Worm (Caenorhabditis elegans) whole organism, L1 larva: ENCODE data around the gene C34E10.10.

Experiments
- C04F5.9 ChIP-seq: sonication (generic microtip); optimal IDR thresholded peaks from 2 replicates; lab custom pipeline; 2016; ENCODE audit warnings: missing genetic modification characterization, missing compliant biosample characterization
- C16A3.4 ChIP-seq: fragments of 150-350 bp; optimal IDR thresholded peaks from 2 replicates; lab custom pipeline; 2014; ENCODE audit warnings: missing biosample characterization, missing genetic modification characterization
- C34B4.2 ChIP-seq: sonication (generic microtip); optimal IDR thresholded peaks from 2 replicates; lab custom pipeline; 2017; ENCODE audit warnings: mild to moderate bottlenecking, missing genetic modification characterization, missing compliant biosample characterization
- aha-1 ChIP-seq: fragments of 150-350 bp; optimal IDR thresholded peaks from 2 replicates; lab custom pipeline; 2014; ENCODE audit warnings: missing biosample characterization, missing genetic modification characterization
- alr-1 ChIP-seq: fragments of 200-800 bp; sonication (Bioruptor generic); optimal IDR thresholded peaks from 2 replicates; lab custom pipeline; 2018; ENCODE audit warnings: borderline replicate concordance, mild to moderate bottlenecking, missing genetic modification characterization, missing compliant biosample characterization
- aly-2 ChIP-seq: fragments of 150-350 bp; optimal IDR thresholded peaks from 2 replicates; lab custom pipeline; 2014; ENCODE audit warnings: missing biosample characterization, missing genetic modification characterization
- blmp-1 ChIP-seq: fragments of 150-350 bp; optimal IDR thresholded peaks from 2 replicates; lab custom pipeline; 2014; ENCODE audit warnings: missing biosample characterization, missing genetic modification characterization
- ceh-63 ChIP-seq: fragments of 200-800 bp; sonication (Bioruptor generic); optimal IDR thresholded peaks from 2 replicates; lab custom pipeline; 2018; ENCODE audit warnings: mild to moderate bottlenecking, missing genetic modification characterization, missing compliant biosample characterization
- ceh-8 ChIP-seq: fragments of 200-800 bp; sonication (Bioruptor generic); optimal IDR thresholded peaks from 2 replicates; lab custom pipeline; 2018; ENCODE audit warnings: mild to moderate bottlenecking, missing genetic modification characterization, moderate library complexity, missing compliant biosample characterization
- ceh-82 ChIP-seq, 3 experiments: fragments of 150-350 bp in 1 of 3; sonication (generic microtip) in 2 of 3; optimal IDR thresholded peaks; 2 replicates each; lab custom pipeline; 2014 to 2017; ENCODE audit warnings: missing biosample characterization in 3 of 3, missing genetic modification characterization in 3 of 3
- ceh-88 ChIP-seq: fragments of 200-800 bp; sonication (Bioruptor generic); IDR thresholded peaks from 2 replicates; pipeline ENCODE4 v1.3.6; 2022; ENCODE audit warnings: missing genetic modification characterization, missing compliant biosample characterization
- efl-1 ChIP-seq, 4 experiments: fragments of 150-350 bp; optimal IDR thresholded peaks in 3 of 4; peaks in 1 of 4; 1 replicate in 1 of 4; 2 replicates in 3 of 4; lab custom pipeline; 2014; ENCODE audit warnings: missing biosample characterization in 2 of 4, missing genetic modification characterization in 2 of 4, missing genetic modification reagents in 2 of 4
- efl-3 ChIP-seq: fragments of 200-800 bp; sonication (Bioruptor generic); optimal IDR thresholded peaks from 2 replicates; lab custom pipeline; 2018; ENCODE audit warnings: mild to moderate bottlenecking, missing genetic modification characterization, missing compliant biosample characterization
- egl-13 ChIP-seq: sonication (generic microtip); optimal IDR thresholded peaks from 2 replicates; lab custom pipeline; 2016; ENCODE audit warnings: missing genotype, missing genetic modification reagents, missing genetic modification characterization, missing compliant biosample characterization
- egl-27 ChIP-seq, 2 experiments: fragments of 150-350 bp in 1 of 2; sonication (generic microtip); optimal IDR thresholded peaks; 3 replicates each; lab custom pipeline; 2017 to 2018; ENCODE audit warnings: missing biosample characterization in 2 of 2, missing genetic modification characterization in 2 of 2, missing genetic modification reagents in 2 of 2
- elt-2 ChIP-seq: sonication (generic microtip); optimal IDR thresholded peaks from 2 replicates; lab custom pipeline; 2016; ENCODE audit warnings: missing genetic modification characterization, mild to moderate bottlenecking, inconsistent platforms, missing compliant biosample characterization, missing genetic modification reagents
- elt-3 ChIP-seq, 6 experiments: fragments of 150-350 bp in 1 of 6; sonication (generic microtip); optimal IDR thresholded peaks; 2 replicates each; lab custom pipeline; 2017 to 2018; ENCODE audit warnings: missing biosample characterization in 6 of 6, missing genetic modification characterization in 6 of 6, inconsistent platforms in 1 of 6
- ets-5 ChIP-seq: fragments of 200-800 bp; sonication (Bioruptor generic); IDR thresholded peaks from 2 replicates; pipeline ENCODE4 v1.3.6; 2022; ENCODE audit warnings: missing genetic modification characterization, missing compliant biosample characterization
- fkh-10 ChIP-seq: sonication (generic microtip); optimal IDR thresholded peaks from 2 replicates; lab custom pipeline; 2017; ENCODE audit warnings: missing biosample characterization, missing genetic modification reagents, missing genetic modification characterization
- fkh-4 ChIP-seq: sonication (generic microtip); optimal IDR thresholded peaks from 2 replicates; lab custom pipeline; 2016; ENCODE audit warnings: missing compliant biosample characterization, missing genetic modification characterization, borderline replicate concordance
- fkh-8 ChIP-seq: sonication (generic microtip); optimal IDR thresholded peaks from 2 replicates; lab custom pipeline; 2016; ENCODE audit warnings: mild to moderate bottlenecking, missing genetic modification characterization, missing compliant biosample characterization
- fos-1 ChIP-seq: fragments of 150-350 bp; optimal IDR thresholded peaks from 2 replicates; lab custom pipeline; 2014; ENCODE audit warnings: missing biosample characterization, missing genetic modification characterization
- hpl-2 ChIP-seq: fragments of 150-350 bp; optimal IDR thresholded peaks from 2 replicates; lab custom pipeline; 2014; ENCODE audit warnings: missing biosample characterization, missing genetic modification reagents, missing genetic modification characterization
- irx-1 ChIP-seq: sonication (generic microtip); optimal IDR thresholded peaks from 2 replicates; lab custom pipeline; 2016; ENCODE audit warnings: missing genetic modification characterization, missing compliant biosample characterization
- jun-1 ChIP-seq: fragments of 150-350 bp; optimal IDR thresholded peaks from 2 replicates; lab custom pipeline; 2014; ENCODE audit warnings: missing biosample characterization, missing genetic modification reagents, missing genetic modification characterization
- lin-13 ChIP-seq: fragments of 150-350 bp; optimal IDR thresholded peaks from 2 replicates; lab custom pipeline; 2014; ENCODE audit warnings: missing biosample characterization, missing genetic modification reagents, missing genetic modification characterization
- lin-14 ChIP-seq: fragments of 200-800 bp; sonication (Bioruptor generic); optimal IDR thresholded peaks from 2 replicates; lab custom pipeline; 2018; ENCODE audit warnings: mild to moderate bottlenecking, missing genetic modification characterization, moderate library complexity, missing compliant biosample characterization
- lsy-2 ChIP-seq, 2 experiments: fragments of 150-350 bp; optimal IDR thresholded peaks; 2 replicates each; lab custom pipeline; 2014; ENCODE audit warnings: missing biosample characterization in 2 of 2, missing genetic modification characterization in 2 of 2
- mab-9 ChIP-seq: fragments of 200-800 bp; sonication (Bioruptor generic); IDR thresholded peaks from 2 replicates; pipeline ENCODE4 v1.3.6; 2022; ENCODE audit warnings: missing genetic modification reagents, missing genetic modification characterization, missing compliant biosample characterization
- mep-1 ChIP-seq: fragments of 150-350 bp; optimal IDR thresholded peaks from 2 replicates; lab custom pipeline; 2014; ENCODE audit warnings: missing biosample characterization, missing genetic modification characterization
- nhr-19 ChIP-seq: fragments of 200-800 bp; sonication (Bioruptor generic); conservative IDR thresholded peaks from 2 replicates; pipeline ENCODE4 v1.3.6; 2022; ENCODE audit warnings: missing genetic modification characterization, missing compliant biosample characterization
- nhr-28 ChIP-seq: fragments of 150-350 bp; optimal IDR thresholded peaks from 2 replicates; lab custom pipeline; 2014; ENCODE audit warnings: missing biosample characterization, missing genetic modification characterization
- nhr-71 ChIP-seq: sonication (generic microtip); optimal IDR thresholded peaks from 2 replicates; lab custom pipeline; 2016; ENCODE audit warnings: mild to moderate bottlenecking, missing genetic modification characterization, moderate library complexity, missing compliant biosample characterization
- nhr-76 ChIP-seq: sonication (generic microtip); optimal IDR thresholded peaks from 2 replicates; lab custom pipeline; 2017; ENCODE audit warnings: missing biosample characterization, missing genetic modification characterization
- nhr-77 ChIP-seq: fragments of 150-350 bp; optimal IDR thresholded peaks from 2 replicates; lab custom pipeline; 2014; ENCODE audit warnings: missing biosample characterization, missing genetic modification characterization
- pag-3 ChIP-seq: sonication (generic microtip); optimal IDR thresholded peaks from 2 replicates; lab custom pipeline; 2017; ENCODE audit warnings: missing genetic modification characterization, mild to moderate bottlenecking, missing compliant biosample characterization, antibody characterized with exemption, borderline replicate concordance; ENCODE audit not compliant: insufficient read depth
- sptf-1 ChIP-seq: fragments of 150-350 bp; optimal IDR thresholded peaks from 2 replicates; lab custom pipeline; 2014; ENCODE audit warnings: missing biosample characterization, missing genetic modification characterization
- tbx-2 ChIP-seq: sonication (generic microtip); optimal IDR thresholded peaks from 2 replicates; lab custom pipeline; 2016; ENCODE audit warnings: missing genetic modification characterization, missing compliant biosample characterization
- xbp-1 ChIP-seq: sonication (generic microtip); optimal IDR thresholded peaks from 2 replicates; lab custom pipeline; 2016; ENCODE audit warnings: missing genetic modification characterization, missing compliant biosample characterization
- zag-1 ChIP-seq: fragments of 150-350 bp; optimal IDR thresholded peaks from 2 replicates; lab custom pipeline; 2014; ENCODE audit warnings: missing biosample characterization, missing genetic modification characterization
- zip-4 ChIP-seq: fragments of 200-800 bp; sonication (Bioruptor generic); optimal IDR thresholded peaks from 2 replicates; lab custom pipeline; 2018; ENCODE audit warnings: mild to moderate bottlenecking, missing genetic modification characterization, moderate library complexity, missing compliant biosample characterization
- ztf-4 ChIP-seq: fragments of 150-350 bp; optimal IDR thresholded peaks from 2 replicates; lab custom pipeline; 2014; ENCODE audit warnings: missing biosample characterization, missing genetic modification characterization

Gene C34E10.10

ce11 chrIII:5224908-5225307 is 2.8 kb downstream of the C34E10.10 start (continued):
- TF ChIP-seq fkh-8 (tag; lab: Kevin White, UChicago) (no peak), zip-4 (no peak), egl-27 (tag; optimal IDR thresholded peaks at IDR 0.05; lab: Kevin White, UChicago) (no peak), nhr-71 (tag; lab: Kevin White, UChicago) (no peak)

- TF ChIP-seq nhr-77 = peak; percentile 12
- no peak for TF ChIP-seq egl-13 (tag; lab: Kevin White, UChicago)
- no peak for TF ChIP-seq irx-1 (tag; lab: Kevin White, UChicago)
- no peak for TF ChIP-seq lsy-2 (tag; optimal IDR thresholded peaks at IDR 0.05; lab: Kevin White, UChicago)
- peak; percentile 35 for TF ChIP-seq mep-1 (tag; lab: Kevin White, UChicago)
- TF ChIP-seq pag-3 (tag; lab: Kevin White, UChicago) = no peak
- TF ChIP-seq ets-5 (GFP tag; lab: Robert Waterston, UW) = no peak
- no peak for TF ChIP-seq jun-1
- TF ChIP-seq fkh-4 = no peak
- no peak for TF ChIP-seq fos-1
- TF ChIP-seq lin-14 (GFP tag; lab: Kevin White, UChicago) = peak; percentile 60
- TF ChIP-seq nhr-71 (tag; lab: Kevin White, UChicago) = peak; percentile 8
- TF ChIP-seq fkh-8 (tag; lab: Kevin White, UChicago) = no peak
- TF ChIP-seq zag-1 (tag; lab: Kevin White, UChicago) = no peak
- no peak for TF ChIP-seq efl-1 (optimal IDR thresholded peaks at IDR 0.05; lab: Kevin White, UChicago)
- TF ChIP-seq efl-1 (GFP tag; optimal IDR thresholded peaks at IDR 0.05 in 1 of 2; lab: Kevin White, UChicago) = peak in 1 of 2 experiments; percentile 67
These were observed 4.9 kb downstream of the C34E10.10 start for ce11 chrIII:5222777-5223176.

DNA sequence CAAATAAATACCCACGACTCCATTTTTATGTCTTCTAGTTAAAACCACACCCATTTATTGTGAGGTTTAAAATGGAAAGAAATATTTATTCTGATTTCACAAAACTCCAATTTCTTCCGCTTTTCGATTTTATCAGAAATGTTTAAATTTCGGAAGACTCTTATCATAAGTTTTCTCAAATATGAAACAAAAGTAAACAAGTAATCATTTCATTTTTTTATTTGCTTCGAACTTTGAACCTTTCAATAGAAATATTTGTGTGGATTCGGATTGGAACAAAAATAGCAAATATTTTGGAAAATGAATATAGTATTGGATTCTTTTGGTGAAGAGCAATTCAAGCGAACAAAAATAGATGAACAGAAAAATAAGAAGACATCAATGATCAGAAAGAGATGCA is 5.9 kb downstream of the C34E10.10 start:
- TF ChIP-seq elt-3 (tag; optimal IDR thresholded peaks at IDR 0.05; lab: Kevin White, UChicago) = no peak
- TF ChIP-seq nhr-77 = no peak
- TF ChIP-seq mab-9 (GFP tag; lab: Robert Waterston, UW) = no peak
- no peak for TF ChIP-seq ceh-88 (GFP tag; lab: Robert Waterston, UW)
- TF ChIP-seq C34B4.2 (tag; lab: Kevin White, UChicago) = no peak
- no peak for TF ChIP-seq lsy-2 (tag; optimal IDR thresholded peaks at IDR 0.05; lab: Kevin White, UChicago)
- TF ChIP-seq efl-3 (GFP tag; lab: Kevin White, UChicago) = no peak
- no peak for TF ChIP-seq ceh-82 (tag; optimal IDR thresholded peaks at IDR 0.05; lab: Kevin White, UChicago)
- no peak for TF ChIP-seq fkh-4
- no peak for TF ChIP-seq blmp-1
- TF ChIP-seq elt-2 (tag; lab: Kevin White, UChicago) = no peak
- TF ChIP-seq ceh-63 (GFP tag; lab: Kevin White, UChicago) = no peak
- TF ChIP-seq hpl-2 = no peak
- TF ChIP-seq aha-1 = no peak
- no peak for TF ChIP-seq fkh-10 (GFP tag; lab: Kevin White, UChicago)
- TF ChIP-seq nhr-76 (tag; lab: Kevin White, UChicago) = no peak

ce11 chrIII:5218687-5219086 is 9.0 kb downstream of the C34E10.10 start, which contains the start of gene ZC155.2:
Gene ZC155.2, plus strand, starts transcription at chrIII:5218987.
- TF ChIP-seq xbp-1 (tag; lab: Kevin White, UChicago) (no peak), ceh-8 (no peak), sptf-1 (tag; lab: Kevin White, UChicago) (no peak), lin-13 (GFP tag; lab: Kevin White, UChicago) (no peak), C04F5.9 (tag; lab: Kevin White, UChicago) (no peak), C16A3.4 (tag; lab: Kevin White, UChicago) (no peak), nhr-28 (tag; lab: Kevin White, UChicago) (no peak), ztf-4 (tag; lab: Kevin White, UChicago) (no peak), aly-2 (tag; lab: Kevin White, UChicago) (no peak), tbx-2 (tag; lab: Kevin White, UChicago) (no peak), nhr-19 (GFP tag; lab: Robert Waterston, UW) (no peak), elt-2 (tag; lab: Kevin White, UChicago) (no peak), lin-14 (GFP tag; lab: Kevin White, UChicago) (no peak), alr-1 (no peak), elt-3 (tag; optimal IDR thresholded peaks at IDR 0.05; lab: Kevin White, UChicago) (no peak)
